Fruit fly (Drosophila melanogaster): ENCODE measurements around the gene Fur2.

DNA sequence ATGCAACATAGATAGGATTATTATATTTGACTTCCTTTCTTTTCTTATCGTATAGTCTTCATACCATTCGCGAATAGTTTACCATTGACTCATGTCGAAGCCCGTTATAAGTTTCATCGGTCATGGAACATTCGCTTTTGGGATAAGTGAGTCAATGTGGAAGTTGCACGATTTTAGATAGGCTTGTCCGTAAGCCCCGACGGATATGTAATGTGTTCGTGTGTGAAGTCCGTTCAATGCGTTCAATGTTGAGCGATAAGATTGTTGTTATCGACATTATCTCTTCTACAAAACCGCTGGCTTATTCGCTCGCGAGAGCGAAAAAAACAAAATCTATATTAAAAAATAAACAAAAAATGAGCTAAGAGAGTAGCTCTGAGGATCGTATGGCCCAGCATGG is 31.9 kb downstream of the Fur2 start, which contains the start of gene CG9981:
- TF ChIP-seq kay (GFP tag; ENCODE audit: borderline replicate concordance) (no peak), ovo (GFP tag; optimal IDR thresholded peaks at IDR 0.05) (no peak), cic (GFP tag; optimal IDR thresholded peaks at IDR 0.05) (no peak), Mnt (GFP tag; optimal IDR thresholded peaks at IDR 0.05) (no peak), CG7101 (tag; optimal IDR thresholded peaks at IDR 0.05) (no peak), toe (GFP tag; optimal IDR thresholded peaks at IDR 0.05) (no peak), cnc (optimal IDR thresholded peaks at IDR 0.05) (no peak)
